Worm (Caenorhabditis elegans): Measurements from ENCODE around the gene sta-2.

DNA sequence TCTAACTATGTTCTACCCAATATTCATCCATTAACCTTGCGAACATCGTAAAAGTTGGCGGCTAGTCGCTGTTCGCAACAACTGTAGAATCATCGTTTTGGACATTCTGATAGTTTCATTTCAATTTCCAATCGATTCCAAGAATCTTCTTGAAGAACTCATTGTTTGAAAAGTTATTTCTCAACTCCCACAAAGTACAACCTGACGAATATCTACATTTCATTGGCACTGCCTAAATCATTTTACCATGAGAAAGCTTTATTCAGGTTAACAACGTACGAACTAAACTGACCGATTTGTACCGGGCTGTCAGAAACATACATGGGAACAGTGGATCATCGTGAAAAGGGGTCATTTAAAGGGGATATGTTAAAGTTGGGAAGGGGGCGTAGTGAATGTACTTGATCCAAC, 45.7 kb downstream of the sta-2 start, which contains the start of gene F46B6.6:
- TF ChIP-seq ceh-28 (tag; optimal IDR thresholded peaks at IDR 0.05) (no peak), pha-4 (tag; optimal IDR thresholded peaks at IDR 0.05) (no peak), egl-27 (tag; optimal IDR thresholded peaks at IDR 0.05) (no peak), elt-3 (tag; optimal IDR thresholded peaks at IDR 0.05) (no peak), aly-2 (tag; optimal IDR thresholded peaks at IDR 0.05) (no peak), ztf-11 (tag; optimal IDR thresholded peaks at IDR 0.05) (no peak), fos-1 (tag; optimal IDR thresholded peaks at IDR 0.05) (no peak), nhr-28 (tag; optimal IDR thresholded peaks at IDR 0.05) (no peak), egl-5 (tag; optimal IDR thresholded peaks at IDR 0.05) (no peak), hmg-11 (tag; optimal IDR thresholded peaks at IDR 0.05) (no peak), nhr-76 (tag; optimal IDR thresholded peaks at IDR 0.05) (no peak), fkh-10 (GFP tag; optimal IDR thresholded peaks at IDR 0.05) (no peak)
